Fruit fly (Drosophila melanogaster) whole organism, adult: Measurements from ENCODE around the gene CG10366.

Source experiments
- CG11617 ChIP-seq: fragments of 200-800 bp; sonication (Bioruptor generic); optimal IDR thresholded peaks from 2 replicates; lab custom pipeline; 2017; ENCODE audit warnings: mild to moderate bottlenecking, missing biosample characterization, missing genetic modification reagents, missing genetic modification characterization
- CG12768 ChIP-seq: fragments of 200-800 bp; sonication (Bioruptor generic); optimal IDR thresholded peaks from 2 replicates; lab custom pipeline; 2017; ENCODE audit warnings: missing biosample characterization, missing genetic modification characterization, mild to moderate bottlenecking, moderate library complexity, missing genetic modification reagents
- CG14711 ChIP-seq: fragments of 200-800 bp; sonication (Bioruptor generic); optimal IDR thresholded peaks from 2 replicates; lab custom pipeline; 2018; ENCODE audit warnings: missing biosample characterization, mild to moderate bottlenecking, missing genetic modification characterization, moderate library complexity
- CG1620 ChIP-seq: fragments of 200-800 bp; sonication (Bioruptor generic); optimal IDR thresholded peaks from 2 replicates; lab custom pipeline; 2016; ENCODE audit warnings: missing biosample characterization, missing genetic modification characterization
- CG33017 ChIP-seq: fragments of 200-800 bp; sonication (Bioruptor generic); optimal IDR thresholded peaks from 2 replicates; lab custom pipeline; 2018; ENCODE audit warnings: missing biosample characterization, mild to moderate bottlenecking, missing genetic modification characterization, moderate library complexity
- CG5204 ChIP-seq: fragments of 200-800 bp; sonication (Bioruptor generic); optimal IDR thresholded peaks from 2 replicates; lab custom pipeline; 2016; ENCODE audit warnings: missing biosample characterization, missing genetic modification characterization
- CG7045 ChIP-seq: fragments of 200-800 bp; sonication (Bioruptor generic); optimal IDR thresholded peaks from 2 replicates; lab custom pipeline; 2017; ENCODE audit warnings: missing biosample characterization, mild to moderate bottlenecking, missing genetic modification characterization
- CG7101 ChIP-seq: fragments of 200-800 bp; sonication (Bioruptor generic); optimal IDR thresholded peaks from 2 replicates; lab custom pipeline; 2018; ENCODE audit warnings: missing biosample characterization, mild to moderate bottlenecking, missing genetic modification characterization, moderate library complexity
- Clk ChIP-seq: fragments of 200-800 bp; sonication (Bioruptor generic); optimal IDR thresholded peaks from 2 replicates; lab custom pipeline; 2017; ENCODE audit warnings: missing biosample characterization, missing genetic modification characterization
- Crg-1 ChIP-seq: fragments of 200-800 bp; sonication (Bioruptor generic); optimal IDR thresholded peaks from 2 replicates; lab custom pipeline; 2016; ENCODE audit warnings: missing biosample characterization, missing genetic modification characterization
- Hr96 ChIP-seq: fragments of 200-800 bp; sonication (Bioruptor generic); optimal IDR thresholded peaks from 2 replicates; lab custom pipeline; 2016; ENCODE audit warnings: missing biosample characterization, missing genetic modification characterization
- Mnt ChIP-seq: fragments of 200-800 bp; sonication (Bioruptor generic); optimal IDR thresholded peaks from 2 replicates; lab custom pipeline; 2016; ENCODE audit warnings: missing biosample characterization, mild to moderate bottlenecking, missing genetic modification characterization
- bab1 ChIP-seq: fragments of 200-800 bp; sonication (Bioruptor generic); optimal IDR thresholded peaks from 3 replicates; lab custom pipeline; 2019; ENCODE audit warnings: missing biosample characterization, mild to moderate bottlenecking, missing genetic modification characterization, moderate library complexity
- cic ChIP-seq: fragments of 200-800 bp; sonication (Bioruptor generic); optimal IDR thresholded peaks from 2 replicates; lab custom pipeline; 2017; ENCODE audit warnings: missing biosample characterization, mild to moderate bottlenecking, missing genetic modification characterization, moderate library complexity
- cnc ChIP-seq, 2 experiments: fragments of >200 bp; optimal IDR thresholded peaks; 2 replicates each; lab custom pipeline; 2017
- kay ChIP-seq: fragments of 200-800 bp; sonication (Bioruptor generic); peaks from one replicate; lab custom pipeline; 2016; ENCODE audit warnings: missing biosample characterization, missing genetic modification characterization, borderline replicate concordance
- ovo ChIP-seq: fragments of 200-800 bp; sonication (Bioruptor generic); optimal IDR thresholded peaks from 2 replicates; lab custom pipeline; 2016; ENCODE audit warnings: missing biosample characterization, missing genetic modification characterization
- pad ChIP-seq: fragments of 200-800 bp; sonication (Bioruptor generic); optimal IDR thresholded peaks from 3 replicates; lab custom pipeline; 2017; ENCODE audit warnings: missing biosample characterization, missing genetic modification characterization, mild to moderate bottlenecking, moderate library complexity, missing genetic modification reagents
- tj ChIP-seq: fragments of 200-800 bp; sonication (Bioruptor generic); optimal IDR thresholded peaks from 3 replicates; lab custom pipeline; 2017; ENCODE audit warnings: missing biosample characterization, mild to moderate bottlenecking, missing genetic modification characterization, moderate library complexity
- toe ChIP-seq: fragments of 200-800 bp; sonication (Bioruptor generic); optimal IDR thresholded peaks from 2 replicates; lab custom pipeline; 2016; ENCODE audit warnings: missing biosample characterization, missing genetic modification characterization

Gene CG10366

DNA sequence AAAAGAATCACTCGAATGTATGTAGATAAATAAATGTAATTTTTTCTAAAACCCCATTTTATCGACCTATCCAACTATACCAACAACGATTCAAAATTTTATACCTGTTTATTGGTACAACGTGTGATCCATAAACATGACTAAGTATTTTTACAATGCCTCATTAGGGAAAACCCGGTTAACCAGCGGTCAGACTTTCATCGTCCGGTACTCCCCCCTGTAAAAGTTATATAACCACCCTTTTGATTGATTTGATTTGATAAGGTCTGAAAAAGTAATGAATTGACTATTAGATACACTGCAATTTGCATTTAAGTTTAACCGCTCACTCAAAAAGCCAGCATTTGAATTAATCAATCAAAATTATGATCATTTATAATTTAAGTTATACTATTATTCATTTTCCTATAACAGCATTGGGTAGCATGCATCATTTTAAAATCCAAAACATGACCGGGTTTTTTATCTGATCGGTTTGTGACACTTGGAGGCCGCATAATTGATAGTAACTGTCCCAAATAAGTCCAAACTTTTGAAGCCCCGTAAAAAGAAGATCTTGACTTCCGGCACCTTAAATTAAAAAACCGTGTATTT is 16.6 kb upstream of the CG10366 start:
- peak; percentile 45 for TF ChIP-seq kay (GFP tag; lab: Kevin White, UChicago)
- no peak for TF ChIP-seq Mnt (GFP tag; lab: Kevin White, UChicago)

dm6 chr2L:19570806-19571254 is 13.2 kb upstream of the CG10366 start:
- no peak for TF ChIP-seq toe (GFP tag; lab: Kevin White, UChicago)
- no peak for TF ChIP-seq CG33017 (tag; lab: Kevin White, UChicago)
- TF ChIP-seq kay (GFP tag; lab: Kevin White, UChicago) = no peak
- TF ChIP-seq CG12768 = no peak
- peak; percentile 24 for TF ChIP-seq CG14711
- no peak for TF ChIP-seq CG5204 (GFP tag; lab: Kevin White, UChicago)
- TF ChIP-seq cnc (optimal IDR thresholded peaks at IDR 0.05; lab: Kevin White, UChicago) = no peak
- TF ChIP-seq cic = no peak
- TF ChIP-seq Mnt (GFP tag; lab: Kevin White, UChicago) = peak; percentile 2
- TF ChIP-seq bab1 (GFP tag; lab: Kevin White, UChicago) = peak; percentile 10
- TF ChIP-seq tj = no peak
- no peak for TF ChIP-seq Hr96 (GFP tag; lab: Kevin White, UChicago)
- no peak for TF ChIP-seq Crg-1 (GFP tag; lab: Kevin White, UChicago)
- TF ChIP-seq CG7045 = peak; percentile 31
- TF ChIP-seq ovo (GFP tag; lab: Kevin White, UChicago) = peak; percentile 96
- TF ChIP-seq CG1620 (GFP tag; lab: Kevin White, UChicago) = no peak
- TF ChIP-seq CG7101 (tag; lab: Kevin White, UChicago) = peak; percentile 24
- TF ChIP-seq pad (GFP tag; lab: Kevin White, UChicago) = peak; percentile 81
- no peak for TF ChIP-seq Clk (GFP tag; lab: Kevin White, UChicago)
- TF ChIP-seq CG11617 (GFP tag; lab: Kevin White, UChicago) = no peak

DNA sequence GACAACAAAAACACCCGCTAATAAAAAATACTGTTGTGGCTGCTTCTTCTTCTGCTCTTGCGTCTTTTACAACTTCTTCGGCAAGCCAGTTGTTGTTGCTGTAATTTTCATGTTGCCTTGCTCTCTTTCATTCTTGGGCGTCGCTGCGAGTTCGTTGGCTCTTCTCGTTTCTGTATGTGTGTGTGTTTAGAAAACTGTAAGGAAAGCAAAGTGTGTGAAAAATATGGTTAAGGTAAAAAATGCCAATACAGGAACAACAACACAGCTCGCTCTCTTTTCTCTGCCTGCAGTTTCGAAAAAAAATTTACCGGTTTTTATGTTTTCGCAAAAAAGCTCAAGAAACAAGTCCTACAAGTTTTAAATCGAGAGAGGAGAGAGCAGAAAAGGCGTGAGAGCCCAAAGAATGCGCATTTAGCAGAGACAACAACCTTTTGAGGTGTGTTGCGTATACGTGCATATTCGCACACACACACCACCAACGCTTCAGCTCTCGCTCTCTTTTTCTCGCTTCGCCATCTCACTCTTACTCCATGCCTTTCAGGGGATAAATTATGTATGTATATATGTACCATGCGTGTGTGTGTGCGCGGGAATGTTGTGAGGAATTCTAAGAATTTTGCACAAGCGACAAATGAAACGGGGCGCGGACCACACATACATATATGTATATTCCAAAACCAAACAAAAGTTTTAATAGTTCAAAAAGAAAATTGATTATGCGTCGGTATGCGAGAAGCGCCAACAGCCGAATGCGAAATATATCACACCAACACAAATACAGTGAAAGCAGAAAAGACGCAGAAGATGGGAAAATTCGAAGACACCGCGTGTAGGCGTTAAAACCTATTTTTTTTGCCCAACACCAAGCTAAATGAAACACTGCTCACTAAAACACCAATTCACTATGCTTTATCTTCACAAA is 12.2 kb upstream of the CG10366 start:
- TF ChIP-seq bab1 (GFP tag; lab: Kevin White, UChicago) = no peak
- TF ChIP-seq tj = peak; percentile 5
- TF ChIP-seq cnc (optimal IDR thresholded peaks at IDR 0.05; lab: Kevin White, UChicago) = no peak
- TF ChIP-seq cic = peak; percentile 31
- TF ChIP-seq CG7045 = no peak
- no peak for TF ChIP-seq CG12768
- peak; percentile 18 for TF ChIP-seq ovo (GFP tag; lab: Kevin White, UChicago)
- peak; percentile 85 for TF ChIP-seq pad (GFP tag; lab: Kevin White, UChicago)
- no peak for TF ChIP-seq CG5204 (GFP tag; lab: Kevin White, UChicago)

- TF ChIP-seq Crg-1 (GFP tag; lab: Kevin White, UChicago) (no peak), tj (no peak), pad (GFP tag; lab: Kevin White, UChicago) (peak; percentile 16), bab1 (GFP tag; lab: Kevin White, UChicago) (peak; percentile 52), CG7101 (tag; lab: Kevin White, UChicago) (peak; percentile 42), CG14711 (peak; percentile 32), ovo (GFP tag; lab: Kevin White, UChicago) (peak; percentile 70)
Measured at dm6 chr2L:19572496-19573317, 11.3 kb upstream of the CG10366 start.

DNA sequence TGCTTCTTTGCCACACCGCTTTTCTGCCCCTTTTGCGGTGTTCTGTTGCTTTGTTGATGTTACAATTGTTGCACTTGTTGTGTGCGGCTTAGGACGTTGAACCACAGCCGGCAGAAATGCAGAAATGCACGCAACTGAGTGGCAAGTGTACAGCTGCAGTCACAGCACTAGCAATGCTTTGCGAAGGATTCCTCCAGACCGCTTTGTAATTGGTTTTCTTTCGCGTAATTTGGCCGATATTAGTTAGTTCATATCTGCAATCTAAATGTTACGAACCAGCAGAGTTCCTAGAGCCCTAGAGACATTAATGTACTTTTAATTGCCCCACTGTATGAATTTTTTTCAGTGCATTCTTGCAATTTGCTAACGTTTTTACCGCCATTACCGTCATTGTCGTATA is 9.7 kb upstream of the CG10366 start:
- TF ChIP-seq cnc (optimal IDR thresholded peaks at IDR 0.05; lab: Kevin White, UChicago) (no peak), CG1620 (GFP tag; lab: Kevin White, UChicago) (no peak), Clk (GFP tag; lab: Kevin White, UChicago) (no peak), Hr96 (GFP tag; lab: Kevin White, UChicago) (no peak), tj (no peak), CG12768 (no peak), pad (GFP tag; lab: Kevin White, UChicago) (no peak), CG33017 (tag; lab: Kevin White, UChicago) (no peak), Crg-1 (GFP tag; lab: Kevin White, UChicago) (no peak), kay (GFP tag; lab: Kevin White, UChicago) (no peak), CG7101 (tag; lab: Kevin White, UChicago) (no peak), toe (GFP tag; lab: Kevin White, UChicago) (no peak), CG11617 (GFP tag; lab: Kevin White, UChicago) (no peak), bab1 (GFP tag; lab: Kevin White, UChicago) (no peak), CG5204 (GFP tag; lab: Kevin White, UChicago) (no peak), Mnt (GFP tag; lab: Kevin White, UChicago) (no peak), CG7045 (no peak), cic (no peak), CG14711 (no peak), ovo (GFP tag; lab: Kevin White, UChicago) (no peak)
